Fruit fly (Drosophila melanogaster): ENCODE results near the gene psidin.

The psidin gene

DNA sequence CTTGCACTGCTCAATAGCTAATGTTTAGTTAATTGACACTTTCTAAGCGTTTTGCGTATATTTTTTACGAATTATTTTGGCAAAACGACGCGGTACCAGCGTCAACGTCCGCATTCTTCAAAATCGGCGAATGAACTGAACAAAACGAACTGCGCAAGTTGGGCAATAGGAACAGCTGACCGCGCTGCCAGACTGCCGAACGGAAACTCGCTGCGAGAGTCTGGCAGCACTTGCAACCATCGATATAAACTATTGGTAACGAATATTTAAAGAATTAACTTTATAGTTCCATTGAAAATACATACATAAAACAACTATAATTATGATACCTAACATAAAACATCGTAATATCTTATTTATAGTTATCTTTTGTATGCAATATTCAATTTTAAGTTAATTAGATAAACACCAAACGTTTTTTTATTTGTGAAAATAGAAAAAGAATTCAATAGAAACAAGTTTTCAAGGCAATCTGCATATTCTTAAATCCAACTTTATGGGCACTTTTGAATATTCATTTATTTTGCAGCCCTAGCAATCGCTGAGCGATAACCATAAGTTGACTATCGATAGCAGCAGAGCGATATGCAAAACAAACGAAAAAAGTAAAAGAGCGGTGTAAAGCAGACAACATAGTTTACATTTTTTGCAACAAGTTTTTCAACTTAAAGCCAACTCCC, 13.0 kb upstream of the psidin start, which contains the start of the genes Hs6st and MED25 (continued):
- TF ChIP-seq Dip3 (GFP tag; optimal IDR thresholded peaks at IDR 0.05) (no peak), CG4617 (GFP tag; optimal IDR thresholded peaks at IDR 0.05; ENCODE audit: borderline replicate concordance) (peak; percentile 25), CG32767 (GFP tag; IDR thresholded peaks at IDR 0.05) (no peak), CG1024 (GFP tag; IDR thresholded peaks at IDR 0.05) (no peak; the same call in 1 of the 2 replicates), CG13894 (tag; optimal IDR thresholded peaks at IDR 0.05) (no peak), Atf3 (GFP tag; optimal IDR thresholded peaks at IDR 0.05) (no peak), HLHmδ (GFP tag; optimal IDR thresholded peaks at IDR 0.05) (no peak), hb (GFP tag; IDR thresholded peaks at IDR 0.05; ENCODE audit: partially characterized antibody) (peak; percentile 63; the same call in 1 of the 3 replicates), crc (GFP tag; optimal IDR thresholded peaks at IDR 0.05) (no peak), lbe (GFP tag; optimal IDR thresholded peaks at IDR 0.05) (no peak), zen2 (GFP tag; IDR thresholded peaks at IDR 0.05; ENCODE audit: partially characterized antibody) (peak; percentile 72), CG7271 (tag; optimal IDR thresholded peaks at IDR 0.05) (no peak), CG11456 (GFP tag; IDR thresholded peaks at IDR 0.05) (peak; percentile 28; the same call in 1 of the 3 replicates), salm (tag; optimal IDR thresholded peaks at IDR 0.05) (no peak), phol (tag; optimal IDR thresholded peaks at IDR 0.05) (peak; percentile 79), btn (GFP tag; optimal IDR thresholded peaks at IDR 0.05) (no peak), Hand (GFP tag; optimal IDR thresholded peaks at IDR 0.05) (no peak), ssp (GFP tag; IDR thresholded peaks at IDR 0.05) (no peak), mam (GFP tag; optimal IDR thresholded peaks at IDR 0.05) (no peak), mirr (GFP tag; optimal IDR thresholded peaks at IDR 0.05) (peak; percentile 45), nerfin-2 (GFP tag; IDR thresholded peaks at IDR 0.05; ENCODE audit: partially characterized antibody) (peak; percentile 62; the same call in 1 of the 2 replicates), CG7786 (GFP tag; optimal IDR thresholded peaks at IDR 0.05) (no peak), CG34224 (GFP tag; IDR thresholded peaks at IDR 0.05; ENCODE audit: partially characterized antibody) (peak; percentile 70; the same call in 2 of the 3 replicates), CG7357 (GFP tag; IDR thresholded peaks at IDR 0.05) (no peak), CG18619 (GFP tag; optimal IDR thresholded peaks at IDR 0.05) (no peak), CG42726 (GFP tag; IDR thresholded peaks at IDR 0.05; ENCODE audit: partially characterized antibody) (peak; percentile 83), CTCF (GFP tag; optimal IDR thresholded peaks at IDR 0.05) (no peak), cato (GFP tag; optimal IDR thresholded peaks at IDR 0.05; ENCODE audit: borderline replicate concordance) (no peak), dmrt11E (tag; optimal IDR thresholded peaks at IDR 0.05) (peak; percentile 5), ken (GFP tag; IDR thresholded peaks at IDR 0.05) (no peak), ham (GFP tag; IDR thresholded peaks at IDR 0.05) (no peak), Antp (GFP tag; optimal IDR thresholded peaks at IDR 0.05) (no peak), unc-4 (GFP tag; IDR thresholded peaks at IDR 0.05; ENCODE audit: partially characterized antibody) (peak; percentile 71), wdn (GFP tag; IDR thresholded peaks at IDR 0.05) (no peak), CG16779 (GFP tag; IDR thresholded peaks at IDR 0.05) (no peak), Sox102F (GFP tag; optimal IDR thresholded peaks at IDR 0.05) (peak; percentile 11), CG8765 (GFP tag; IDR thresholded peaks at IDR 0.05) (no peak; the same call in 1 of the 2 replicates), scrt (GFP tag; optimal IDR thresholded peaks at IDR 0.05) (no peak), ash1 (GFP tag; optimal IDR thresholded peaks at IDR 0.05) (no peak), sr (GFP tag; IDR thresholded peaks at IDR 0.05) (no peak), CG11504 (tag; optimal IDR thresholded peaks at IDR 0.05) (peak; percentile 51), CG17802 (tag; optimal IDR thresholded peaks at IDR 0.05) (no peak), CG2712 (tag; optimal IDR thresholded peaks at IDR 0.05) (peak; percentile 37), Hr78 (GFP tag; optimal IDR thresholded peaks at IDR 0.05) (peak in 1 of 2 experiments; percentile 15), CG14965 (GFP tag; optimal IDR thresholded peaks at IDR 0.05; ENCODE audit: borderline replicate concordance) (no peak), grn (GFP tag; optimal IDR thresholded peaks at IDR 0.05) (no peak), MBD-R2 (GFP tag; IDR thresholded peaks at IDR 0.05) (peak; percentile 47; the same call in 1 of the 2 replicates), CG4424 (GFP tag; optimal IDR thresholded peaks at IDR 0.05) (peak; percentile 57), PHDP (tag; optimal IDR thresholded peaks at IDR 0.05) (peak; percentile 24)

Measured in whole organism, embryonic.